Fruit fly (Drosophila melanogaster) whole organism, embryonic: ENCODE results near the gene Rpn9.
A peak's percentile ranks its signal among the peaks of the same experiment; 100 is the strongest.

Experiments used
- BtbVII ChIP-seq: fragments of 200-800 bp; sonication (Bioruptor generic); optimal IDR thresholded peaks from 3 replicates; lab custom pipeline; 2017; ENCODE audit warnings: missing biosample characterization, mild to moderate bottlenecking, missing genetic modification characterization
- Bteb2 ChIP-seq: fragments of 200-800 bp; sonication (Bioruptor generic); optimal IDR thresholded peaks from 2 replicates; lab custom pipeline; 2016; ENCODE audit warnings: missing biosample characterization, missing genetic modification characterization
- CG10321 ChIP-seq: fragments of 200-800 bp; sonication (Bioruptor generic); IDR thresholded peaks from 2 replicates; pipeline ENCODE4 v1.3.6; 2022; ENCODE audit warnings: missing biosample characterization, missing genetic modification characterization
- CG11247 ChIP-seq: fragments of 200-800 bp; sonication (Bioruptor generic); IDR thresholded peaks from 2 replicates; pipeline ENCODE4 v1.3.6; 2022; ENCODE audit warnings: missing biosample characterization, missing genetic modification characterization
- CG11696 ChIP-seq: fragments of 200-800 bp; sonication (Bioruptor generic); IDR thresholded peaks from 2 replicates; pipeline ENCODE4 v1.3.6; 2022; ENCODE audit warnings: missing biosample characterization, missing genetic modification characterization
- CG1233 ChIP-seq: fragments of 200-800 bp; sonication (Bioruptor generic); optimal IDR thresholded peaks from 4 replicates; lab custom pipeline; 2018; ENCODE audit warnings: missing biosample characterization, mild to moderate bottlenecking, missing genetic modification characterization
- CG17359 ChIP-seq: fragments of 200-800 bp; sonication (Bioruptor generic); optimal IDR thresholded peaks from 3 replicates; lab custom pipeline; 2018; ENCODE audit warnings: missing biosample characterization, mild to moderate bottlenecking, missing genetic modification characterization, moderate library complexity
- CG17802 ChIP-seq: fragments of 200-800 bp; sonication (Bioruptor generic); optimal IDR thresholded peaks from 2 replicates; lab custom pipeline; 2018; ENCODE audit warnings: missing biosample characterization, mild to moderate bottlenecking, missing genetic modification characterization, moderate library complexity
- CG30020 ChIP-seq: fragments of 200-800 bp; optimal IDR thresholded peaks from 2 replicates; lab custom pipeline; 2019; ENCODE audit warnings: missing biosample characterization, mild to moderate bottlenecking, missing genetic modification characterization, moderate library complexity
- CG31365 ChIP-seq: fragments of 200-800 bp; sonication (Bioruptor generic); optimal IDR thresholded peaks from 2 replicates; lab custom pipeline; 2018; ENCODE audit warnings: missing biosample characterization, mild to moderate bottlenecking, missing genetic modification characterization
- CG32767 ChIP-seq: fragments of 200-800 bp; sonication (Bioruptor generic); IDR thresholded peaks from 2 replicates; pipeline ENCODE4 v1.3.6; 2022; ENCODE audit warnings: missing biosample characterization, missing genetic modification characterization
- CG3407 ChIP-seq: fragments of 200-800 bp; sonication (Bioruptor generic); optimal IDR thresholded peaks from 2 replicates; lab custom pipeline; 2018; ENCODE audit warnings: missing biosample characterization, mild to moderate bottlenecking, missing genetic modification characterization
- CG34376 ChIP-seq: fragments of 200-800 bp; sonication (Bioruptor generic); optimal IDR thresholded peaks from 2 replicates; lab custom pipeline; 2018; ENCODE audit warnings: missing biosample characterization, mild to moderate bottlenecking, missing genetic modification characterization
- CG3847 ChIP-seq: fragments of 200-800 bp; sonication (Bioruptor generic); IDR thresholded peaks from 2 replicates; pipeline ENCODE4 v1.3.6; 2022; ENCODE audit warnings: missing biosample characterization, missing genetic modification characterization
- CG8388 ChIP-seq: fragments of 200-800 bp; sonication (Bioruptor generic); optimal IDR thresholded peaks from 2 replicates; lab custom pipeline; 2019; ENCODE audit warnings: missing biosample characterization, mild to moderate bottlenecking, missing genetic modification characterization, moderate library complexity
- CG8765 ChIP-seq: fragments of 200-800 bp; sonication (Bioruptor generic); IDR thresholded peaks from 2 replicates; pipeline ENCODE4 v1.3.6; 2022; ENCODE audit warnings: missing biosample characterization, missing genetic modification characterization
- CG9797 ChIP-seq: fragments of 200-800 bp; sonication (Bioruptor generic); optimal IDR thresholded peaks from 3 replicates; lab custom pipeline; 2018; ENCODE audit warnings: missing biosample characterization, mild to moderate bottlenecking, missing genetic modification characterization
- Chrac-16 ChIP-seq: fragments of 200-800 bp; sonication (Bioruptor generic); optimal IDR thresholded peaks from 3 replicates; lab custom pipeline; 2016; ENCODE audit warnings: missing biosample characterization, missing genetic modification characterization
- CkIIα-i1 ChIP-seq: fragments of 200-800 bp; sonication (Bioruptor generic); IDR thresholded peaks from 2 replicates; pipeline ENCODE4 v1.3.6; 2022; ENCODE audit warnings: missing biosample characterization, missing genetic modification characterization
- Dek ChIP-seq: fragments of 200-800 bp; sonication (Bioruptor generic); optimal IDR thresholded peaks from 3 replicates; lab custom pipeline; 2019; ENCODE audit warnings: missing biosample characterization, mild to moderate bottlenecking, missing genetic modification characterization, moderate library complexity
- Eip74EF ChIP-seq, 2 experiments: fragments of 200-800 bp in 1 of 2; fragments of >200 bp in 1 of 2; sonication (Bioruptor generic) in 1 of 2; optimal IDR thresholded peaks; 2 replicates each; lab custom pipeline; 2017 to 2019; ENCODE audit warnings: missing biosample characterization in 2 of 2, missing genetic modification characterization in 2 of 2, mild to moderate bottlenecking in 1 of 2, moderate library complexity in 1 of 2
- Fer2 ChIP-seq: fragments of 200-800 bp; sonication (Bioruptor generic); optimal IDR thresholded peaks from 2 replicates; lab custom pipeline; 2018; ENCODE audit warnings: missing biosample characterization, mild to moderate bottlenecking, missing genetic modification characterization, moderate library complexity
- HHEX ChIP-seq: fragments of 200-800 bp; sonication (Bioruptor generic); optimal IDR thresholded peaks from 3 replicates; lab custom pipeline; 2017; ENCODE audit warnings: missing biosample characterization, mild to moderate bottlenecking, missing genetic modification characterization, missing genetic modification reagents
- MBD-R2 ChIP-seq: fragments of 200-800 bp; sonication (Bioruptor generic); IDR thresholded peaks from 2 replicates; pipeline ENCODE4 v1.3.6; 2022; ENCODE audit warnings: missing biosample characterization, missing genetic modification characterization
- chinmo ChIP-seq: fragments of 200-800 bp; sonication (Bioruptor generic); IDR thresholded peaks from 4 replicates; pipeline ENCODE4 v1.3.6; 2022; ENCODE audit warnings: missing biosample characterization, missing genetic modification characterization; ENCODE audit not compliant: partially characterized antibody
- croc ChIP-seq: fragments of 200-800 bp; sonication (Bioruptor generic); conservative IDR thresholded peaks from 3 replicates; pipeline ENCODE4 v1.3.6; 2022; ENCODE audit warnings: missing biosample characterization, missing genetic modification characterization
- crp ChIP-seq, 2 experiments: fragments of 200-800 bp; sonication (Bioruptor generic); optimal IDR thresholded peaks; 2 replicates in 1 of 2; 3 replicates in 1 of 2; lab custom pipeline; 2017; ENCODE audit warnings: missing biosample characterization in 2 of 2, missing genetic modification characterization in 2 of 2, mild to moderate bottlenecking in 1 of 2, moderate library complexity in 1 of 2
- da ChIP-seq: fragments of 200-800 bp; sonication (Bioruptor generic); optimal IDR thresholded peaks from 2 replicates; lab custom pipeline; 2016; ENCODE audit warnings: missing biosample characterization, missing genetic modification characterization
- dati ChIP-seq: fragments of 200-800 bp; sonication (Bioruptor generic); IDR thresholded peaks from 2 replicates; pipeline ENCODE4 v1.3.6; 2022; ENCODE audit warnings: missing biosample characterization, missing genetic modification characterization
- exex ChIP-seq: fragments of 200-800 bp; sonication (Bioruptor generic); optimal IDR thresholded peaks from 4 replicates; lab custom pipeline; 2018; ENCODE audit warnings: missing biosample characterization, mild to moderate bottlenecking, missing genetic modification characterization, moderate library complexity
- gt ChIP-seq: fragments of 200-800 bp; sonication (Bioruptor generic); IDR thresholded peaks from 2 replicates; pipeline ENCODE4 v1.3.6; 2022; ENCODE audit warnings: missing biosample characterization, missing genetic modification characterization
- hb ChIP-seq: fragments of 200-800 bp; sonication (Bioruptor generic); IDR thresholded peaks from 3 replicates; pipeline ENCODE4 v1.3.6; 2022; ENCODE audit warnings: missing biosample characterization, missing genetic modification characterization; ENCODE audit not compliant: partially characterized antibody
- lab ChIP-seq: fragments of 200-800 bp; sonication (Bioruptor generic); optimal IDR thresholded peaks from 3 replicates; lab custom pipeline; 2017; ENCODE audit warnings: missing biosample characterization, missing genetic modification characterization, mild to moderate bottlenecking, moderate library complexity, missing genetic modification reagents
- mirr ChIP-seq: fragments of 200-800 bp; sonication (Bioruptor generic); optimal IDR thresholded peaks from 3 replicates; lab custom pipeline; 2018; ENCODE audit warnings: missing biosample characterization, mild to moderate bottlenecking, missing genetic modification characterization
- nerfin-2 ChIP-seq: fragments of 200-800 bp; sonication (Bioruptor generic); IDR thresholded peaks from 2 replicates; pipeline ENCODE4 v1.3.6; 2022; ENCODE audit warnings: missing biosample characterization, missing genetic modification characterization; ENCODE audit not compliant: partially characterized antibody
- peb ChIP-seq: fragments of 200-800 bp; sonication (Bioruptor generic); IDR thresholded peaks from 2 replicates; pipeline ENCODE4 v1.3.6; 2022; ENCODE audit warnings: missing biosample characterization, missing genetic modification characterization
- pfk ChIP-seq: fragments of 200-800 bp; sonication (Bioruptor generic); optimal IDR thresholded peaks from 2 replicates; lab custom pipeline; 2018; ENCODE audit warnings: missing biosample characterization, mild to moderate bottlenecking, missing genetic modification characterization, moderate library complexity
- pita ChIP-seq: fragments of 200-800 bp; sonication (Bioruptor generic); optimal IDR thresholded peaks from 2 replicates; lab custom pipeline; 2017; ENCODE audit warnings: missing biosample characterization, mild to moderate bottlenecking, missing genetic modification characterization
- row ChIP-seq: fragments of 200-800 bp; sonication (Bioruptor generic); IDR thresholded peaks from 3 replicates; pipeline ENCODE4 v1.3.6; 2022; ENCODE audit warnings: missing biosample characterization, missing genetic modification characterization
- schlank ChIP-seq: fragments of 200-800 bp; sonication (Bioruptor generic); optimal IDR thresholded peaks from 2 replicates; lab custom pipeline; 2018; ENCODE audit warnings: missing biosample characterization, mild to moderate bottlenecking, missing genetic modification characterization
- sd ChIP-seq: fragments of 200-800 bp; sonication (Bioruptor generic); optimal IDR thresholded peaks from 3 replicates; lab custom pipeline; 2018; ENCODE audit warnings: missing biosample characterization, mild to moderate bottlenecking, missing genetic modification characterization, moderate library complexity
- seq ChIP-seq: fragments of 200-800 bp; sonication (Bioruptor generic); IDR thresholded peaks from 2 replicates; pipeline ENCODE4 v1.3.6; 2022; ENCODE audit warnings: missing biosample characterization, missing genetic modification characterization
- sisA ChIP-seq: fragments of 200-800 bp; sonication (Bioruptor generic); IDR thresholded peaks from 2 replicates; pipeline ENCODE4 v1.3.6; 2022; ENCODE audit warnings: missing biosample characterization, missing genetic modification characterization
- so ChIP-seq: fragments of 200-800 bp; sonication (Bioruptor generic); IDR thresholded peaks from 3 replicates; pipeline ENCODE4 v1.3.6; 2022; ENCODE audit warnings: missing biosample characterization, missing genetic modification characterization
- ssp ChIP-seq: fragments of 200-800 bp; sonication (Bioruptor generic); IDR thresholded peaks from 2 replicates; pipeline ENCODE4 v1.3.6; 2022; ENCODE audit warnings: missing biosample characterization, missing genetic modification characterization
- sug ChIP-seq: fragments of 200-800 bp; optimal IDR thresholded peaks from 2 replicates; lab custom pipeline; 2019; ENCODE audit warnings: missing biosample characterization, mild to moderate bottlenecking, missing genetic modification characterization, moderate library complexity
- zfh2 ChIP-seq: fragments of 200-800 bp; sonication (Bioruptor generic); optimal IDR thresholded peaks from 2 replicates; lab custom pipeline; 2016; ENCODE audit warnings: missing biosample characterization, missing genetic modification characterization

Gene Rpn9

DNA sequence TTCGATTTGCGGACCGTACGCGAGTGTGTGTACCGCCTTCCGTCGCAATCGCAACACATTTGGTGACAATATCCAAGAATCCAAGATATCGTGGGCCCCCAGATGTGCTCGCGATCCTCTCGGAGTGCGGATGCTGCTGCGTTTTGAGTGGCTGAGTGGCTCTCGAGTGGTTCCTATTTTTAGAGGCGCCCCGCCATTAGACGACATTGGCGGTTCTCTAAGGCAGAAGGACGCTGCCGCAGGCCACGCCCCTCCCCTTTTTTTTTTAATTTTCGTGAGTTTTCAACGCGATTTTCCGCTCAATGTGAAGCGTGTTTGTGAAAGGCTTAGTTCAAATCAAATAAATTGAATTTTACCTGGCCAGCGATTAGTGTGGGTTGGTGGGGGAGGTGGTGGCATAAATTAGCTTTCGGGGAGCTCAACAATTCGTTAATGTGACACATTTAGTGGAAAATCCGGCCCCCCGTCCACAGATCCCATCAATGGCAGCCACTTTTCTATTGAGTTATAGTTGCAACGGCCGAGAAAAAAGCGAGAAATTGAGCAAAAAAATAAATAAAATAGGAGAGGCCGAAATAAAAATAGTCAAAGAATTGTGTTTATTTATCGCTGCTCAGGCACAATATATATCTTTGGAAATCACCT lies 14.8 kb downstream of the Rpn9 start, which contains the start of gene nau (continued):
- TF ChIP-seq pfk (no peak), hb (GFP tag; lab: Robert Waterston, UW) (no peak), croc (GFP tag; lab: Robert Waterston, UW) (no peak), CG1233 (GFP tag; lab: Kevin White, UChicago) (no peak), CG11247 (GFP tag; lab: Robert Waterston, UW) (no peak), CG30020 (tag; lab: Kevin White, UChicago) (no peak), sisA (GFP tag; lab: Robert Waterston, UW) (no peak), Bteb2 (GFP tag; lab: Kevin White, UChicago) (no peak), CG10321 (GFP tag; lab: Robert Waterston, UW) (no peak), CkIIα-i1 (GFP tag; lab: Robert Waterston, UW) (no peak), CG3847 (GFP tag; lab: Robert Waterston, UW) (no peak), CG3407 (no peak), schlank (tag; lab: Kevin White, UChicago) (no peak), chinmo (GFP tag; lab: Robert Waterston, UW) (0 out of 4 replicates have a peak, but pooled peaks have one; percentile 15), row (no peak), CG11696 (GFP tag; lab: Robert Waterston, UW) (no peak), Dek (no peak)

DNA sequence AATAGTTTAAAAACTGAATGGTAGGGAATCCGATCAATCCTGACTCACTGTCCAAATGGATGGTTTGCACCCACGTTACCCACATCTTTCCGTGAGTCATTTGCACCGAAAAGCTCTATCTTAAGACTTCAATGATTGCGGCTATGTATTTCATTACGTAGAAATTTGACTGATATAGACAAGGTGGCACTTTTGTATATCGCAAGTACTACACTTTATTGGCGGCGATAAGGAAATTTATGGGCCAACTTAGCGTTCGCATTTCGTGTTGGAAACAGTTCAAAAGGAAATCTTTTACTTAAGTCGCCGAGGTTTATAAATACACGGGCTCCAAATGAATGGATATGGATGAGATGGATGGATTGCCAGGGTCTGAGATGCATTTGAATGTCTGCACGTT lies 18.4 kb downstream of the Rpn9 start:
- TF ChIP-seq CG34376 (GFP tag; lab: Kevin White, UChicago) (peak; percentile 50), CG30020 (tag; lab: Kevin White, UChicago) (no peak), CG17359 (tag; lab: Kevin White, UChicago) (no peak), sug (tag; lab: Kevin White, UChicago) (peak; percentile 45), CG8388 (GFP tag; lab: Kevin White, UChicago) (no peak), exex (peak; percentile 77), Eip74EF (GFP tag; optimal IDR thresholded peaks at IDR 0.05; lab: Kevin White, UChicago) (no peak), sd (tag; lab: Kevin White, UChicago) (peak; percentile 37), lab (GFP tag; lab: Kevin White, UChicago) (peak; percentile 28), mirr (peak; percentile 46)

DNA sequence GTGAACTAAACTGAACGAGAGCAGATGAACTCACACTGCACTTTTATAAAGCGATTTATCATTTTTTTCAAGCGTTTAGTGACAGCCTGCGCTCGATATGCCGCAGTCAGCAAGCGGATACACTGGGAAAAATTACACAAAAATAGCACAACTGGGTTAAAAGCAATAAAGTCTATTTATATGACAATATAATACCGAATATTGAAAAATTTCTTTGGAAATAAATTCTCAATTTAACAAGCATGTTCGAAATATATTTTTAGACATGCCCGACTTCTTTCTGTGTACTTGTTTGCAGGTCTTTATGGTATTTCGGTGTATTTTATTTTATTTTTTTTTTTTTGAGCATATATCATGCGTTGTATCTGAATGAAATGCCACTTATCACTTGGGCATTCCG lies 19.4 kb downstream of the Rpn9 start:
- TF ChIP-seq zfh2 (GFP tag; lab: Kevin White, UChicago), result no peak
- no peak for TF ChIP-seq CG9797 (GFP tag; lab: Kevin White, UChicago)
- 0 out of 2 replicates have a peak, but pooled peaks have one; percentile 26 for TF ChIP-seq CG32767 (GFP tag; lab: Robert Waterston, UW)
- TF ChIP-seq dati (GFP tag; lab: Robert Waterston, UW), result no peak
- TF ChIP-seq MBD-R2 (GFP tag; lab: Robert Waterston, UW), result no peak
- TF ChIP-seq peb (GFP tag; lab: Robert Waterston, UW), result no peak
- peak; percentile 80; the same call in 2 of the 3 replicates for TF ChIP-seq so (GFP tag; lab: Robert Waterston, UW)
- TF ChIP-seq Chrac-16, result peak; percentile 63
- 0 out of 2 replicates have a peak, but pooled peaks have one; percentile 48 for TF ChIP-seq seq
- no peak for TF ChIP-seq crp (GFP tag; optimal IDR thresholded peaks at IDR 0.05; lab: Kevin White, UChicago)
- TF ChIP-seq da, result no peak
- TF ChIP-seq CG17802 (tag; lab: Kevin White, UChicago), result peak; percentile 8
- no peak for TF ChIP-seq pita
- peak; percentile 51; the same call in 1 of the 2 replicates for TF ChIP-seq CG8765 (GFP tag; lab: Robert Waterston, UW)
- TF ChIP-seq BtbVII, result no peak
- no peak for TF ChIP-seq Fer2 (tag; lab: Kevin White, UChicago)
- peak; percentile 43 for TF ChIP-seq HHEX (GFP tag; lab: Kevin White, UChicago)
- TF ChIP-seq ssp (GFP tag; lab: Robert Waterston, UW), result 0 out of 2 replicates have a peak, but pooled peaks have one; percentile 24
- no peak for TF ChIP-seq CG31365 (tag; lab: Kevin White, UChicago)
- TF ChIP-seq Eip74EF (GFP tag; optimal IDR thresholded peaks at IDR 0.05; lab: Kevin White, UChicago), result peak in 1 of 2 experiments; percentile 48
- TF ChIP-seq nerfin-2 (GFP tag; lab: Robert Waterston, UW), result no peak
- 0 out of 2 replicates have a peak, but pooled peaks have one; percentile 21 for TF ChIP-seq gt (GFP tag; lab: Robert Waterston, UW)
